Worm (Caenorhabditis elegans): ENCODE measurements around the gene Y54G2A.73.

DNA sequence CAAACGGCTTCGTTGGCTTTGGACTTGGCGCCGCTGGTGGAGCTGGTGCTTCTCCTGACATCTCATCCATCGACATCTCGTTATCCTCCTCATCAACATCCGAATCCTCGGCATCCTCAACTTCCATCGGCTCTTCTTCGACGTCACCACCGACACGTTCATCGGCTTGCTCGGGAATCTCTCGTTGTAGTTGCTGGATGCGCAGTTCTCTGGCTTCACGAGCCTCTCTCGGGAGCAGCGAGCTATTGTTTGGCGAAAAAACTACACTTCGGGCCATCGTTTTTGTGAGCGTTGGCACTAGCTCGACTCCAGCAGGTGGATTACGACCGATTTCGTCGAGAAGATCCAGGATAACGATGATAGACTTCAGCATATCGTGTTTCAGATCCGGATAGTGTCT lies 37.3 kb upstream of the Y54G2A.73 start:
- TF ChIP-seq npax-4 (tag; optimal IDR thresholded peaks at IDR 0.05) (no peak), pha-4 (tag; optimal IDR thresholded peaks at IDR 0.05) (no peak), ceh-18 (tag; optimal IDR thresholded peaks at IDR 0.05) (no peak), lin-11 (tag; optimal IDR thresholded peaks at IDR 0.05) (no peak), nfya-1 (tag; optimal IDR thresholded peaks at IDR 0.05) (no peak), ama-1 (optimal IDR thresholded peaks at IDR 0.05) (no peak), pax-1 (tag; optimal IDR thresholded peaks at IDR 0.05) (no peak), fkh-10 (GFP tag; optimal IDR thresholded peaks at IDR 0.05) (no peak), che-1 (tag; optimal IDR thresholded peaks at IDR 0.05) (no peak)
